Worm (Caenorhabditis elegans) whole organism, L2 larva: ENCODE data around the gene C18A3.3.

ENCODE experiments used
- aly-2 ChIP-seq: fragments of 150-350 bp; optimal IDR thresholded peaks from 2 replicates; lab custom pipeline; 2014; ENCODE audit warnings: missing biosample characterization, missing genetic modification characterization
- nhr-23 ChIP-seq: fragments of 150-350 bp; optimal IDR thresholded peaks from 2 replicates; lab custom pipeline; 2014; ENCODE audit warnings: missing biosample characterization, missing genetic modification reagents, missing genetic modification characterization
- unc-55 ChIP-seq: fragments of 150-350 bp; sonication (generic microtip); optimal IDR thresholded peaks from 3 replicates; lab custom pipeline; 2014; ENCODE audit warnings: missing biosample characterization, missing genetic modification reagents, missing genetic modification characterization
- unc-62 ChIP-seq: fragments of 150-350 bp; optimal IDR thresholded peaks from 2 replicates; lab custom pipeline; 2014; ENCODE audit warnings: missing biosample characterization, missing genetic modification reagents, missing genetic modification characterization

- TF ChIP-seq unc-55 (GFP tag; lab: Kevin White, UChicago) (no peak), nhr-23 (tag; lab: Kevin White, UChicago) (no peak), unc-62 (GFP tag; lab: Kevin White, UChicago) (no peak), aly-2 (tag; lab: Kevin White, UChicago) (no peak)
Observed at ce11 chrII:5697338-5697737, 18.8 kb upstream of the C18A3.3 start.
